Fruit fly (Drosophila melanogaster): ENCODE measurements around the gene SP1173.
A peak's percentile ranks its signal among the peaks of the same experiment; 100 is the strongest.

DNA sequence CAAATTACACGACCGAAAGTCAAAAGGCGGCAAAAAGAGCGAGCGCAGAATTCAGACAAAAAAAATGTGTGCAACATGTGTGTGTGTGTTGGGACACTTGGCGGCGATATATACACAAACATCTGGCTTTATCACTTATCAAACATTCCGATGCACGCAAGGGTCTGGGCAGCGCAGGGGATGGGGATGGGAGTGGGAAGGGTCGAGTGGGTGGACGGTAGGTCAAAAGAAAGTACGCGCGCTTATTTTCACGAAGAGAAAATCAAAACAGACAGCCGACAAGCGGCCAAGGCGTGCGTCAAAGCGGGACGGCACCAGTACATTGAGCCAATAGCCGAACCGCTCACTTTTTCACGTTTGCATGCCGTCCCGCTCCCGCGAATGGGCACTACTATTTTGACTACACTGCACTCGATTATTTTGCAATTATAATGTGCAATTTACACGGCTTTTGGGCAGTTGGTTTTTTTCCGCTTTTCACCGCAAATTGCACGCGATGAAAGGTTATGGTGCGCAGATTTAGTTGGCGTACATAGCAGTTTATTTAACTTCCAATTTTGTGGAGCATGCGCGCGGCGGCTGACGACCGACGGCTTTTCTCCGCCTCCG is 38.9 kb upstream of the SP1173 start:
- TF ChIP-seq fd96Ca (GFP tag; IDR thresholded peaks at IDR 0.05) (peak; percentile 41; the same call in 1 of the 3 replicates), CG12605 (GFP tag; IDR thresholded peaks at IDR 0.05) (no peak)

All from whole organism, pupa.